Worm (Caenorhabditis elegans): ENCODE measurements around the gene Y51A2B.4.

DNA sequence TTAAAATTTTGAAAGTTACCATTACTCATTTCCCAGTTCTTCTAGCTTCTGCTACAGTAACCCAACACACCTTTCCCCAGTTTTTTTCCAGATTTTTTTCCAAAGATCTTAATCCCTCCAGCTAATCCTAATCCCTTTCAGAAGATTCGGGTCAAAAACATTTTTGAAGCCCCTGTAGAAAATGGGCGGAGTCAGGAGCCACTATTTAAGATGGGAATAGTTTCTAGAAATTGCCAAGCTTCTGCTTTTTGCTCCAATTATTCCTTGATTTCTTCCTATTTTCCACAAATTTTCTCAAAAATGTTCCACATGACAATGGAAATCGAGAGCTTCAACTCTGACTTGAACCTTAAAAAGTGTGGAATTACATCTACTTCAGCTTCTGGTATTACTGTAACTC, 24.4 kb downstream of the Y51A2B.4 start, which contains the start of gene C08E8.9:
- no peak for TF ChIP-seq atf-7 (tag; optimal IDR thresholded peaks at IDR 0.05)
- TF ChIP-seq dpl-1 (GFP tag; optimal IDR thresholded peaks at IDR 0.05): no peak
- TF ChIP-seq Y53G8AR.9 (GFP tag; conservative IDR thresholded peaks at IDR 0.05): no peak
- no peak for TF ChIP-seq F23B12.7 (tag; optimal IDR thresholded peaks at IDR 0.05; ENCODE audit: insufficient read depth)
- no peak for TF ChIP-seq chd-7 (tag; optimal IDR thresholded peaks at IDR 0.05)
- TF ChIP-seq unc-62 (GFP tag; optimal IDR thresholded peaks at IDR 0.05): no peak
- no peak for TF ChIP-seq lin-40 (tag; optimal IDR thresholded peaks at IDR 0.05)
- TF ChIP-seq F49E8.2 (tag; optimal IDR thresholded peaks at IDR 0.05; ENCODE audit: insufficient read depth): no peak
- no peak for TF ChIP-seq cebp-2 (GFP tag; IDR thresholded peaks at IDR 0.05)
- no peak for TF ChIP-seq F52B5.7 (tag; optimal IDR thresholded peaks at IDR 0.05)
- no peak for TF ChIP-seq T07F8.4 (tag; optimal IDR thresholded peaks at IDR 0.05)
- no peak for TF ChIP-seq somi-1 (GFP tag; optimal IDR thresholded peaks at IDR 0.05)
- TF ChIP-seq madf-10 (tag; optimal IDR thresholded peaks at IDR 0.05): no peak
